Fruit fly (Drosophila melanogaster) whole organism, embryonic: ENCODE data around the gene CG15356.

Source experiments
- CG10147 ChIP-seq: fragments of 200-800 bp; sonication (Bioruptor generic); optimal IDR thresholded peaks from 2 replicates; lab custom pipeline; 2019; ENCODE audit warnings: missing biosample characterization, mild to moderate bottlenecking, missing genetic modification characterization, moderate library complexity
- CG1233 ChIP-seq: fragments of 200-800 bp; sonication (Bioruptor generic); optimal IDR thresholded peaks from 4 replicates; lab custom pipeline; 2018; ENCODE audit warnings: missing biosample characterization, mild to moderate bottlenecking, missing genetic modification characterization
- CG12391 ChIP-seq: fragments of 200-800 bp; sonication (Bioruptor generic); optimal IDR thresholded peaks from 3 replicates; lab custom pipeline; 2018; ENCODE audit warnings: missing biosample characterization, mild to moderate bottlenecking, missing genetic modification characterization, moderate library complexity
- CG1529 ChIP-seq: fragments of 200-800 bp; sonication (Bioruptor generic); optimal IDR thresholded peaks from 3 replicates; lab custom pipeline; 2018; ENCODE audit warnings: missing biosample characterization, missing genetic modification characterization
- CG17361 ChIP-seq: fragments of 200-800 bp; sonication (Bioruptor generic); IDR thresholded peaks from 3 replicates; pipeline ENCODE4 v1.3.6; 2022; ENCODE audit warnings: missing biosample characterization, missing genetic modification characterization
- CG30020 ChIP-seq: fragments of 200-800 bp; optimal IDR thresholded peaks from 2 replicates; lab custom pipeline; 2019; ENCODE audit warnings: missing biosample characterization, mild to moderate bottlenecking, missing genetic modification characterization, moderate library complexity
- CG3065 ChIP-seq: fragments of 200-800 bp; sonication (Bioruptor generic); optimal IDR thresholded peaks from 2 replicates; lab custom pipeline; 2016; ENCODE audit warnings: missing biosample characterization, missing genetic modification characterization
- CG42726 ChIP-seq: fragments of 200-800 bp; sonication (Bioruptor generic); IDR thresholded peaks from 2 replicates; pipeline ENCODE4 v1.3.6; 2022; ENCODE audit warnings: missing biosample characterization, missing genetic modification characterization; ENCODE audit not compliant: partially characterized antibody
- CG4282 ChIP-seq: fragments of 200-800 bp; sonication (Bioruptor generic); optimal IDR thresholded peaks from 2 replicates; lab custom pipeline; 2016; ENCODE audit warnings: missing biosample characterization, missing genetic modification characterization
- CG4424 ChIP-seq: fragments of 200-800 bp; sonication (Bioruptor generic); optimal IDR thresholded peaks from 3 replicates; lab custom pipeline; 2016; ENCODE audit warnings: missing biosample characterization, missing genetic modification characterization
- CG4820 ChIP-seq: fragments of 200-800 bp; sonication (Bioruptor generic); optimal IDR thresholded peaks from 3 replicates; lab custom pipeline; 2016; ENCODE audit warnings: missing biosample characterization, missing genetic modification characterization
- CG6791 ChIP-seq: fragments of 200-800 bp; sonication (Bioruptor generic); IDR thresholded peaks from 3 replicates; pipeline ENCODE4 v1.3.6; 2022; ENCODE audit warnings: missing biosample characterization, missing genetic modification characterization; ENCODE audit not compliant: partially characterized antibody
- CG7271 ChIP-seq: fragments of 200-800 bp; sonication (Bioruptor generic); optimal IDR thresholded peaks from 2 replicates; lab custom pipeline; 2018; ENCODE audit warnings: missing biosample characterization, mild to moderate bottlenecking, missing genetic modification characterization, moderate library complexity
- CG8388 ChIP-seq: fragments of 200-800 bp; sonication (Bioruptor generic); optimal IDR thresholded peaks from 2 replicates; lab custom pipeline; 2019; ENCODE audit warnings: missing biosample characterization, mild to moderate bottlenecking, missing genetic modification characterization, moderate library complexity
- CTCF ChIP-seq: fragments of 200-800 bp; sonication (Bioruptor generic); optimal IDR thresholded peaks from 2 replicates; lab custom pipeline; 2017; ENCODE audit warnings: missing biosample characterization, mild to moderate bottlenecking, missing genetic modification characterization, moderate library complexity
- Elba2 ChIP-seq: fragments of 200-800 bp; sonication (Bioruptor generic); optimal IDR thresholded peaks from 3 replicates; lab custom pipeline; 2016; ENCODE audit warnings: missing biosample characterization, missing genetic modification characterization
- Fer1 ChIP-seq: fragments of 200-800 bp; sonication (Bioruptor generic); optimal IDR thresholded peaks from 2 replicates; lab custom pipeline; 2017; ENCODE audit warnings: missing biosample characterization, mild to moderate bottlenecking, missing genetic modification characterization
- Hey ChIP-seq: fragments of 200-800 bp; sonication (Bioruptor generic); optimal IDR thresholded peaks from 3 replicates; lab custom pipeline; 2018; ENCODE audit warnings: missing biosample characterization, mild to moderate bottlenecking, missing genetic modification characterization
- HmgD ChIP-seq: fragments of 200-800 bp; sonication (Bioruptor generic); optimal IDR thresholded peaks from 3 replicates; lab custom pipeline; 2016; ENCODE audit warnings: missing biosample characterization, missing genetic modification characterization
- Hmr ChIP-seq: fragments of 200-800 bp; sonication (Bioruptor generic); optimal IDR thresholded peaks from 3 replicates; lab custom pipeline; 2017; ENCODE audit warnings: mild to moderate bottlenecking, missing biosample characterization, missing genetic modification reagents, missing genetic modification characterization
- Hr39 ChIP-seq: fragments of >200 bp; optimal IDR thresholded peaks from 2 replicates; lab custom pipeline; 2017
- Jarid2 ChIP-seq: fragments of 200-800 bp; sonication (Bioruptor generic); optimal IDR thresholded peaks from 3 replicates; lab custom pipeline; 2017; ENCODE audit warnings: mild to moderate bottlenecking, missing biosample characterization, missing genetic modification reagents, missing genetic modification characterization
- Ptx1 ChIP-seq: fragments of 200-800 bp; sonication (Bioruptor generic); IDR thresholded peaks from 2 replicates; pipeline ENCODE4 v1.3.6; 2022; ENCODE audit warnings: missing biosample characterization, missing genetic modification characterization
- Side ChIP-seq: fragments of 200-800 bp; sonication (Bioruptor generic); optimal IDR thresholded peaks from 2 replicates; lab custom pipeline; 2016; ENCODE audit warnings: missing biosample characterization, missing genetic modification characterization
- Sox102F ChIP-seq: fragments of 200-800 bp; sonication (Bioruptor generic); optimal IDR thresholded peaks from 2 replicates; lab custom pipeline; 2018; ENCODE audit warnings: missing biosample characterization, mild to moderate bottlenecking, missing genetic modification characterization, moderate library complexity
- Ssrp ChIP-seq: fragments of 200-800 bp; sonication (Bioruptor generic); optimal IDR thresholded peaks from 2 replicates; lab custom pipeline; 2018; ENCODE audit warnings: missing biosample characterization, mild to moderate bottlenecking, missing genetic modification characterization, moderate library complexity
- Usf ChIP-seq: fragments of 200-800 bp; sonication (Bioruptor generic); optimal IDR thresholded peaks from 2 replicates; lab custom pipeline; 2017; ENCODE audit warnings: missing genotype, missing biosample characterization, missing genetic modification characterization
- Xrp1 ChIP-seq: fragments of 200-800 bp; sonication (Bioruptor generic); IDR thresholded peaks from 2 replicates; pipeline ENCODE4 v1.3.6; 2022; ENCODE audit warnings: missing biosample characterization, missing genetic modification characterization
- bbx ChIP-seq: fragments of 200-800 bp; sonication (Bioruptor generic); IDR thresholded peaks from 2 replicates; pipeline ENCODE4 v1.3.6; 2022; ENCODE audit warnings: missing biosample characterization, missing genetic modification characterization; ENCODE audit not compliant: partially characterized antibody
- chinmo ChIP-seq: fragments of 200-800 bp; sonication (Bioruptor generic); IDR thresholded peaks from 4 replicates; pipeline ENCODE4 v1.3.6; 2022; ENCODE audit warnings: missing biosample characterization, missing genetic modification characterization; ENCODE audit not compliant: partially characterized antibody
- ci ChIP-seq: fragments of 200-800 bp; sonication (Bioruptor generic); IDR thresholded peaks from 3 replicates; pipeline ENCODE4 v1.3.6; 2022; ENCODE audit warnings: missing biosample characterization, missing genetic modification characterization
- dimm ChIP-seq: fragments of 200-800 bp; sonication (Bioruptor generic); IDR thresholded peaks from 2 replicates; pipeline ENCODE4 v1.3.6; 2022; ENCODE audit warnings: missing biosample characterization, missing genetic modification characterization
- dm ChIP-seq: fragments of 200-800 bp; sonication (Bioruptor generic); optimal IDR thresholded peaks from 3 replicates; lab custom pipeline; 2016; ENCODE audit warnings: missing biosample characterization, missing genetic modification characterization
- ewg ChIP-seq: fragments of 200-800 bp; sonication (Bioruptor generic); optimal IDR thresholded peaks from 3 replicates; lab custom pipeline; 2017; ENCODE audit warnings: mild to moderate bottlenecking, missing biosample characterization, missing genetic modification reagents, missing genetic modification characterization
- gcm ChIP-seq: fragments of 200-800 bp; sonication (Bioruptor generic); optimal IDR thresholded peaks from 2 replicates; lab custom pipeline; 2019; ENCODE audit warnings: missing biosample characterization, mild to moderate bottlenecking, missing genetic modification characterization, moderate library complexity
- hbn ChIP-seq: fragments of 200-800 bp; sonication (Bioruptor generic); IDR thresholded peaks from 2 replicates; pipeline ENCODE4 v1.3.6; 2022; ENCODE audit warnings: missing biosample characterization, missing genetic modification characterization; ENCODE audit not compliant: partially characterized antibody
- her ChIP-seq: fragments of 200-800 bp; sonication (Bioruptor generic); optimal IDR thresholded peaks from 2 replicates; lab custom pipeline; 2016; ENCODE audit warnings: missing biosample characterization, missing genetic modification characterization
- insv ChIP-seq, 2 experiments: fragments of 200-800 bp; sonication (Bioruptor generic); optimal IDR thresholded peaks; 3 replicates each; lab custom pipeline; 2016 to 2018; ENCODE audit warnings: missing biosample characterization in 2 of 2, missing genetic modification characterization in 2 of 2
- lbe ChIP-seq: fragments of 200-800 bp; sonication (Bioruptor generic); optimal IDR thresholded peaks from 2 replicates; lab custom pipeline; 2016; ENCODE audit warnings: missing biosample characterization, mild to moderate bottlenecking, missing genetic modification characterization
- nau ChIP-seq: fragments of 200-800 bp; sonication (Bioruptor generic); optimal IDR thresholded peaks from 3 replicates; lab custom pipeline; 2017; ENCODE audit warnings: missing biosample characterization, mild to moderate bottlenecking, missing genetic modification characterization, missing genetic modification reagents
- nerfin-2 ChIP-seq: fragments of 200-800 bp; sonication (Bioruptor generic); IDR thresholded peaks from 2 replicates; pipeline ENCODE4 v1.3.6; 2022; ENCODE audit warnings: missing biosample characterization, missing genetic modification characterization; ENCODE audit not compliant: partially characterized antibody
- nmo ChIP-seq: fragments of 200-800 bp; sonication (Bioruptor generic); optimal IDR thresholded peaks from 2 replicates; lab custom pipeline; 2018; ENCODE audit warnings: missing biosample characterization, mild to moderate bottlenecking, missing genetic modification characterization, moderate library complexity
- pb ChIP-seq: fragments of 200-800 bp; sonication (Bioruptor generic); optimal IDR thresholded peaks from 3 replicates; lab custom pipeline; 2016; ENCODE audit warnings: missing biosample characterization, missing genetic modification characterization
- pfk ChIP-seq: fragments of 200-800 bp; sonication (Bioruptor generic); optimal IDR thresholded peaks from 2 replicates; lab custom pipeline; 2018; ENCODE audit warnings: missing biosample characterization, mild to moderate bottlenecking, missing genetic modification characterization, moderate library complexity
- pnt ChIP-seq: fragments of 200-800 bp; sonication (Bioruptor generic); optimal IDR thresholded peaks from 3 replicates; lab custom pipeline; 2016; ENCODE audit warnings: missing biosample characterization, missing genetic modification characterization
- pzg ChIP-seq: fragments of 200-800 bp; sonication (Bioruptor generic); optimal IDR thresholded peaks from 3 replicates; lab custom pipeline; 2018; ENCODE audit warnings: missing biosample characterization, mild to moderate bottlenecking, missing genetic modification characterization, moderate library complexity
- sc ChIP-seq, 3 experiments: fragments of >200 bp in 2 of 3; fragments of 200-800 bp in 1 of 3; sonication (Bioruptor generic) in 1 of 3; optimal IDR thresholded peaks; 2 replicates in 2 of 3; 3 replicates in 1 of 3; lab custom pipeline; 2017; ENCODE audit warnings: mild to moderate bottlenecking in 1 of 3, missing biosample characterization in 1 of 3, missing genetic modification characterization in 1 of 3, missing genetic modification reagents in 1 of 3
- slbo ChIP-seq: fragments of 200-800 bp; sonication (Bioruptor generic); IDR thresholded peaks from 2 replicates; pipeline ENCODE4 v1.3.6; 2022; ENCODE audit warnings: missing biosample characterization, missing genetic modification characterization
- slou ChIP-seq: fragments of 200-800 bp; sonication (Bioruptor generic); optimal IDR thresholded peaks from 3 replicates; lab custom pipeline; 2016; ENCODE audit warnings: missing biosample characterization, missing genetic modification characterization
- zen ChIP-seq: fragments of 200-800 bp; sonication (Bioruptor generic); optimal IDR thresholded peaks from 3 replicates; lab custom pipeline; 2018; ENCODE audit warnings: missing biosample characterization, mild to moderate bottlenecking, missing genetic modification characterization, moderate library complexity
- zen2 ChIP-seq: fragments of 200-800 bp; sonication (Bioruptor generic); IDR thresholded peaks from 3 replicates; pipeline ENCODE4 v1.3.6; 2022; ENCODE audit warnings: missing biosample characterization, missing genetic modification characterization; ENCODE audit not compliant: partially characterized antibody

The CG15356 gene

DNA sequence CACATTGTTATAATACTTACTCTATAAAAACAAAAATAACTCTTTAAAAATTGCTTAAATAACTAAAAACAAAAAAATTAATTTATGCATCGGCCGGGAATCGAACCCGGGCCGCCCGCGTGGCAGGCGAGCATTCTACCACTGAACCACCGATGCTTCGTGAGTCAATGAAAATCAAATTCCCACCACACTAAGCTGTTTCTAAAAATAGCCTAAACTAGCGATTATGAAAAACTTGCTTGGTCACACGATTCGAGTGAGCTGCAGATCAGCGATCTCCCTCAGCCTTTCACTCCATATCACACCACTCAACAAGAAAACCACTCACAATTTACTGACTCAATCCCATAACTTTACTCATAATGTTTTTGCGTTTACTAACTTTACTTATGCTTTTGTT lies 42.6 kb downstream of the CG15356 start (continued):
- TF ChIP-seq CG3065 (GFP tag; lab: Kevin White, UChicago), result no peak
- TF ChIP-seq CG4424, result no peak
- TF ChIP-seq Ssrp, result no peak
- TF ChIP-seq CG1529 (GFP tag; lab: Kevin White, UChicago), result no peak
- 0 out of 3 replicates have a peak, but pooled peaks have one; percentile 38 for TF ChIP-seq zen2
- TF ChIP-seq CG6791 (GFP tag; lab: Robert Waterston, UW), result peak; percentile 82
- no peak for TF ChIP-seq Hey (tag; lab: Kevin White, UChicago)
- no peak for TF ChIP-seq Usf (GFP tag; lab: Kevin White, UChicago)
- TF ChIP-seq nerfin-2 (GFP tag; lab: Robert Waterston, UW), result peak; percentile 68
- TF ChIP-seq slbo, result no peak; the same call in 1 of the 2 replicates
- TF ChIP-seq CG10147 (GFP tag; lab: Kevin White, UChicago), result no peak
- TF ChIP-seq chinmo (GFP tag; lab: Robert Waterston, UW), result peak; percentile 72; the same call in 2 of the 4 replicates
- no peak for TF ChIP-seq Jarid2
- TF ChIP-seq Sox102F (GFP tag; lab: Kevin White, UChicago), result no peak
- TF ChIP-seq bbx (GFP tag; lab: Robert Waterston, UW), result peak; percentile 67
- TF ChIP-seq pfk (GFP tag; lab: Kevin White, UChicago), result no peak
- no peak for TF ChIP-seq CG12391 (tag; lab: Kevin White, UChicago)
- TF ChIP-seq lbe, result no peak
- 0 out of 2 replicates have a peak, but pooled peaks have one; percentile 50 for TF ChIP-seq CG42726 (GFP tag; lab: Robert Waterston, UW)
- TF ChIP-seq insv (GFP tag; optimal IDR thresholded peaks at IDR 0.05; lab: Kevin White, UChicago), result no peak
- no peak for TF ChIP-seq Elba2 (GFP tag; lab: Kevin White, UChicago)
- TF ChIP-seq dm (GFP tag; lab: Kevin White, UChicago), result no peak
- no peak for TF ChIP-seq her
- no peak for TF ChIP-seq sc (optimal IDR thresholded peaks at IDR 0.05; lab: Kevin White, UChicago)
- no peak for TF ChIP-seq sc (GFP tag; optimal IDR thresholded peaks at IDR 0.05; lab: Kevin White, UChicago)
- no peak for TF ChIP-seq pnt (GFP tag; lab: Kevin White, UChicago)
- TF ChIP-seq nmo (GFP tag; lab: Kevin White, UChicago), result no peak
- no peak for TF ChIP-seq slou (GFP tag; lab: Kevin White, UChicago)
- no peak for TF ChIP-seq CG4282
- no peak for TF ChIP-seq ewg
- peak; percentile 26; the same call in 1 of the 2 replicates for TF ChIP-seq hbn (GFP tag; lab: Robert Waterston, UW)
- no peak for TF ChIP-seq CG17361 (GFP tag; lab: Robert Waterston, UW)
- TF ChIP-seq Hmr (GFP tag; lab: Kevin White, UChicago), result no peak
- TF ChIP-seq nau (GFP tag; lab: Kevin White, UChicago), result no peak
- TF ChIP-seq Hr39 (lab: Kevin White, UChicago), result no peak
- TF ChIP-seq gcm (GFP tag; lab: Kevin White, UChicago), result no peak
- no peak for TF ChIP-seq CTCF (GFP tag; lab: Kevin White, UChicago)
- TF ChIP-seq Xrp1 (GFP tag; lab: Robert Waterston, UW), result no peak
- TF ChIP-seq CG30020 (tag; lab: Kevin White, UChicago), result no peak
- no peak for TF ChIP-seq zen (tag; lab: Kevin White, UChicago)
- TF ChIP-seq pb (GFP tag; lab: Kevin White, UChicago), result no peak
- no peak for TF ChIP-seq Side (GFP tag; lab: Kevin White, UChicago)
- no peak for TF ChIP-seq Ptx1 (GFP tag; lab: Robert Waterston, UW)
- no peak for TF ChIP-seq HmgD (GFP tag; lab: Kevin White, UChicago)
- TF ChIP-seq CG8388 (GFP tag; lab: Kevin White, UChicago), result no peak
- no peak for TF ChIP-seq CG7271 (tag; lab: Kevin White, UChicago)
- no peak for TF ChIP-seq CG4820 (GFP tag; lab: Kevin White, UChicago)
- TF ChIP-seq CG1233, result no peak
- TF ChIP-seq dimm, result no peak
- no peak for TF ChIP-seq Fer1 (GFP tag; lab: Kevin White, UChicago)
- no peak for TF ChIP-seq ci (GFP tag; lab: Robert Waterston, UW)
- TF ChIP-seq pzg (GFP tag; lab: Kevin White, UChicago), result no peak
